Fruit fly (Drosophila melanogaster) whole organism, embryonic: ENCODE data around the gene IntS9.

Experiments used
- Adf1 ChIP-seq: fragments of 200-800 bp; sonication (Bioruptor generic); IDR thresholded peaks from 2 replicates; pipeline ENCODE4 v1.3.6; 2022; ENCODE audit warnings: missing biosample characterization, missing genetic modification characterization
- CG10543 ChIP-seq: fragments of 200-800 bp; sonication (Bioruptor generic); optimal IDR thresholded peaks from 3 replicates; lab custom pipeline; 2017; ENCODE audit warnings: missing biosample characterization, mild to moderate bottlenecking, missing genetic modification characterization, moderate library complexity
- CG12071 ChIP-seq: fragments of 200-800 bp; sonication (Bioruptor generic); optimal IDR thresholded peaks from 3 replicates; lab custom pipeline; 2018; ENCODE audit warnings: missing biosample characterization, mild to moderate bottlenecking, missing genetic modification characterization
- CG12769 ChIP-seq: fragments of 200-800 bp; sonication (Bioruptor generic); optimal IDR thresholded peaks from 2 replicates; lab custom pipeline; 2019; ENCODE audit warnings: missing biosample characterization, mild to moderate bottlenecking, missing genetic modification characterization, moderate library complexity
- CG13287 ChIP-seq: fragments of 200-800 bp; sonication (Bioruptor generic); IDR thresholded peaks from 2 replicates; pipeline ENCODE4 v1.3.6; 2022; ENCODE audit warnings: missing biosample characterization, missing genetic modification characterization; ENCODE audit not compliant: partially characterized antibody
- CG13296 ChIP-seq: fragments of 200-800 bp; sonication (Bioruptor generic); optimal IDR thresholded peaks from 3 replicates; lab custom pipeline; 2018; ENCODE audit warnings: missing biosample characterization, mild to moderate bottlenecking, missing genetic modification characterization
- CG13894 ChIP-seq: fragments of 200-800 bp; sonication (Bioruptor generic); optimal IDR thresholded peaks from 3 replicates; lab custom pipeline; 2018; ENCODE audit warnings: missing biosample characterization, mild to moderate bottlenecking, missing genetic modification characterization, moderate library complexity
- CG14667 ChIP-seq: fragments of 200-800 bp; sonication (Bioruptor generic); IDR thresholded peaks from 2 replicates; pipeline ENCODE4 v1.3.6; 2022; ENCODE audit warnings: missing biosample characterization, missing genetic modification characterization
- CG14710 ChIP-seq: fragments of 200-800 bp; sonication (Bioruptor generic); optimal IDR thresholded peaks from 3 replicates; lab custom pipeline; 2019; ENCODE audit warnings: missing biosample characterization, mild to moderate bottlenecking, missing genetic modification characterization, moderate library complexity
- CG15514 ChIP-seq: fragments of 200-800 bp; sonication (Bioruptor generic); optimal IDR thresholded peaks from 3 replicates; lab custom pipeline; 2017; ENCODE audit warnings: missing biosample characterization, missing genetic modification characterization, mild to moderate bottlenecking, moderate library complexity, missing genetic modification reagents
- CG17359 ChIP-seq: fragments of 200-800 bp; sonication (Bioruptor generic); optimal IDR thresholded peaks from 3 replicates; lab custom pipeline; 2018; ENCODE audit warnings: missing biosample characterization, mild to moderate bottlenecking, missing genetic modification characterization, moderate library complexity
- CG18011 ChIP-seq: fragments of 200-800 bp; sonication (Bioruptor generic); optimal IDR thresholded peaks from 2 replicates; lab custom pipeline; 2017; ENCODE audit warnings: missing biosample characterization, missing genetic modification characterization, mild to moderate bottlenecking, moderate library complexity, missing genotype
- CG2116 ChIP-seq: fragments of 200-800 bp; sonication (Bioruptor generic); optimal IDR thresholded peaks from 3 replicates; lab custom pipeline; 2018; ENCODE audit warnings: missing biosample characterization, mild to moderate bottlenecking, missing genetic modification characterization
- CG3281 ChIP-seq: fragments of 200-800 bp; sonication (Bioruptor generic); optimal IDR thresholded peaks from 3 replicates; lab custom pipeline; 2017; ENCODE audit warnings: missing biosample characterization, mild to moderate bottlenecking, missing genetic modification characterization
- CG34376 ChIP-seq: fragments of 200-800 bp; sonication (Bioruptor generic); optimal IDR thresholded peaks from 2 replicates; lab custom pipeline; 2018; ENCODE audit warnings: missing biosample characterization, mild to moderate bottlenecking, missing genetic modification characterization
- CG6683 ChIP-seq: fragments of 200-800 bp; sonication (Bioruptor generic); optimal IDR thresholded peaks from 2 replicates; lab custom pipeline; 2017; ENCODE audit warnings: missing biosample characterization, mild to moderate bottlenecking, missing genetic modification characterization, missing genetic modification reagents
- CG8290 ChIP-seq, 3 experiments: fragments of 200-800 bp; sonication (Bioruptor generic); optimal IDR thresholded peaks; 2 replicates each; lab custom pipeline; 2016 to 2019; ENCODE audit warnings: missing biosample characterization in 3 of 3, missing genetic modification characterization in 3 of 3, mild to moderate bottlenecking in 2 of 3, moderate library complexity in 1 of 3
- D19B ChIP-seq: fragments of 200-800 bp; sonication (Bioruptor generic); optimal IDR thresholded peaks from 2 replicates; lab custom pipeline; 2017; ENCODE audit warnings: missing biosample characterization, mild to moderate bottlenecking, missing genetic modification characterization
- Dek ChIP-seq: fragments of 200-800 bp; sonication (Bioruptor generic); optimal IDR thresholded peaks from 3 replicates; lab custom pipeline; 2019; ENCODE audit warnings: missing biosample characterization, mild to moderate bottlenecking, missing genetic modification characterization, moderate library complexity
- Drgx ChIP-seq: fragments of 200-800 bp; sonication (Bioruptor generic); IDR thresholded peaks from 2 replicates; pipeline ENCODE4 v1.3.6; 2022; ENCODE audit warnings: missing biosample characterization, missing genetic modification characterization
- Eip74EF ChIP-seq, 2 experiments: fragments of 200-800 bp in 1 of 2; fragments of >200 bp in 1 of 2; sonication (Bioruptor generic) in 1 of 2; optimal IDR thresholded peaks; 2 replicates each; lab custom pipeline; 2017 to 2019; ENCODE audit warnings: missing biosample characterization in 2 of 2, missing genetic modification characterization in 2 of 2, mild to moderate bottlenecking in 1 of 2, moderate library complexity in 1 of 2
- Ets65A ChIP-seq: fragments of 200-800 bp; sonication (Bioruptor generic); peaks from one replicate; lab custom pipeline; 2016; ENCODE audit warnings: missing biosample characterization, missing genetic modification characterization
- Fer2 ChIP-seq: fragments of 200-800 bp; sonication (Bioruptor generic); optimal IDR thresholded peaks from 2 replicates; lab custom pipeline; 2018; ENCODE audit warnings: missing biosample characterization, mild to moderate bottlenecking, missing genetic modification characterization, moderate library complexity
- Gug ChIP-seq: fragments of 200-800 bp; sonication (Bioruptor generic); IDR thresholded peaks from 4 replicates; pipeline ENCODE4 v1.3.6; 2022; ENCODE audit warnings: missing biosample characterization, missing genetic modification characterization
- HLH4C ChIP-seq: fragments of 200-800 bp; sonication (Bioruptor generic); IDR thresholded peaks from 3 replicates; pipeline ENCODE4 v1.3.6; 2022; ENCODE audit warnings: missing biosample characterization, missing genetic modification characterization; ENCODE audit not compliant: partially characterized antibody
- Max ChIP-seq: fragments of 200-800 bp; sonication (Bioruptor generic); optimal IDR thresholded peaks from 2 replicates; lab custom pipeline; 2016; ENCODE audit warnings: missing biosample characterization, mild to moderate bottlenecking, missing genetic modification characterization
- Med ChIP-seq: fragments of 200-800 bp; sonication (Bioruptor generic); peaks from one replicate; lab custom pipeline; 2016; ENCODE audit warnings: missing biosample characterization, missing genetic modification characterization, mild to moderate bottlenecking, inconsistent platforms, moderate library complexity
- NK7.1 ChIP-seq: fragments of 200-800 bp; sonication (Bioruptor generic); optimal IDR thresholded peaks from 3 replicates; lab custom pipeline; 2016; ENCODE audit warnings: missing biosample characterization, missing genetic modification characterization
- PHDP ChIP-seq: fragments of 200-800 bp; sonication (Bioruptor generic); optimal IDR thresholded peaks from 3 replicates; lab custom pipeline; 2018; ENCODE audit warnings: missing biosample characterization, mild to moderate bottlenecking, missing genetic modification characterization, moderate library complexity
- Pdp1 ChIP-seq, 2 experiments: fragments of 200-800 bp; sonication (Bioruptor generic); optimal IDR thresholded peaks; 3 replicates each; lab custom pipeline; 2016; ENCODE audit warnings: missing biosample characterization in 2 of 2, missing genetic modification characterization in 2 of 2, mild to moderate bottlenecking in 1 of 2, moderate library complexity in 1 of 2
- bigmax ChIP-seq: fragments of 200-800 bp; sonication (Bioruptor generic); optimal IDR thresholded peaks from 2 replicates; lab custom pipeline; 2018; ENCODE audit warnings: missing biosample characterization, mild to moderate bottlenecking, missing genetic modification characterization
- ci ChIP-seq: fragments of 200-800 bp; sonication (Bioruptor generic); IDR thresholded peaks from 3 replicates; pipeline ENCODE4 v1.3.6; 2022; ENCODE audit warnings: missing biosample characterization, missing genetic modification characterization
- cwo ChIP-seq: fragments of 200-800 bp; sonication (Bioruptor generic); optimal IDR thresholded peaks from 3 replicates; lab custom pipeline; 2017; ENCODE audit warnings: missing biosample characterization, missing genetic modification characterization, mild to moderate bottlenecking, moderate library complexity, missing genetic modification reagents
- grn ChIP-seq: fragments of 200-800 bp; sonication (Bioruptor generic); optimal IDR thresholded peaks from 3 replicates; lab custom pipeline; 2017; ENCODE audit warnings: missing biosample characterization, missing genetic modification characterization
- insv ChIP-seq, 2 experiments: fragments of 200-800 bp; sonication (Bioruptor generic); optimal IDR thresholded peaks; 3 replicates each; lab custom pipeline; 2016 to 2018; ENCODE audit warnings: missing biosample characterization in 2 of 2, missing genetic modification characterization in 2 of 2
- kah ChIP-seq: fragments of 200-800 bp; sonication (Bioruptor generic); optimal IDR thresholded peaks from 2 replicates; lab custom pipeline; 2018; ENCODE audit warnings: missing biosample characterization, mild to moderate bottlenecking, missing genetic modification characterization
- lola ChIP-seq, 3 experiments: fragments of >200 bp in 2 of 3; fragments of 200-800 bp in 1 of 3; sonication (Bioruptor generic) in 1 of 3; optimal IDR thresholded peaks; 2 replicates each; lab custom pipeline; 2017 to 2019; ENCODE audit warnings: missing biosample characterization in 3 of 3, missing genetic modification characterization in 3 of 3, mild to moderate bottlenecking in 1 of 3, moderate library complexity in 1 of 3
- mirr ChIP-seq: fragments of 200-800 bp; sonication (Bioruptor generic); optimal IDR thresholded peaks from 3 replicates; lab custom pipeline; 2018; ENCODE audit warnings: missing biosample characterization, mild to moderate bottlenecking, missing genetic modification characterization
- pan ChIP-seq, 4 experiments: fragments of >200 bp in 3 of 4; fragments of 200-800 bp in 1 of 4; sonication (Bioruptor generic) in 1 of 4; optimal IDR thresholded peaks in 3 of 4; IDR thresholded peaks in 1 of 4; 2 replicates each; pipeline versions ENCODE4 v1.3.6 to Lab custom; 2017 to 2022; ENCODE audit warnings: missing biosample characterization in 2 of 4, missing genetic modification characterization in 2 of 4, mixed read lengths in 1 of 4
- rib ChIP-seq: fragments of 200-800 bp; sonication (Bioruptor generic); IDR thresholded peaks from 2 replicates; pipeline ENCODE4 v1.3.6; 2022; ENCODE audit warnings: missing biosample characterization, missing genetic modification characterization
- sim ChIP-seq: fragments of 200-800 bp; sonication (Bioruptor generic); IDR thresholded peaks from 2 replicates; pipeline ENCODE4 v1.3.6; 2022; ENCODE audit warnings: missing biosample characterization, missing genetic modification characterization
- sug ChIP-seq: fragments of 200-800 bp; optimal IDR thresholded peaks from 2 replicates; lab custom pipeline; 2019; ENCODE audit warnings: missing biosample characterization, mild to moderate bottlenecking, missing genetic modification characterization, moderate library complexity
- vfl ChIP-seq: fragments of 200-800 bp; sonication (Bioruptor generic); optimal IDR thresholded peaks from 2 replicates; lab custom pipeline; 2016; ENCODE audit warnings: missing biosample characterization, missing genetic modification characterization

Gene IntS9

dm6 chr3L:16151742-16152141, 46.3 kb upstream of the IntS9 start:
- TF ChIP-seq Max (GFP tag; lab: Kevin White, UChicago): no peak
- no peak for TF ChIP-seq CG14710 (tag; lab: Kevin White, UChicago)
- no peak for TF ChIP-seq sim
- peak; percentile 76 for TF ChIP-seq Med (GFP tag; lab: Kevin White, UChicago)
- TF ChIP-seq CG8290 (GFP tag; optimal IDR thresholded peaks at IDR 0.05; lab: Kevin White, UChicago): no peak
- TF ChIP-seq CG8290 (tag; optimal IDR thresholded peaks at IDR 0.05; lab: Kevin White, UChicago): peak in 1 of 2 experiments; percentile 9
- TF ChIP-seq CG12769 (tag; lab: Kevin White, UChicago): peak; percentile 71
- no peak for TF ChIP-seq bigmax (GFP tag; lab: Kevin White, UChicago)
- TF ChIP-seq pan (optimal IDR thresholded peaks at IDR 0.05; lab: Kevin White, UChicago): no peak
- TF ChIP-seq pan (GFP tag; optimal IDR thresholded peaks at IDR 0.05 in 1 of 2, IDR thresholded peaks at IDR 0.05 in 1 of 2): peak in 1 of 2 experiments; percentile 17
- TF ChIP-seq kah (GFP tag; lab: Kevin White, UChicago): no peak
- peak; percentile 15; the same call in 1 of the 2 replicates for TF ChIP-seq Drgx
- peak; percentile 18 for TF ChIP-seq CG13894 (tag; lab: Kevin White, UChicago)
- TF ChIP-seq cwo (GFP tag; lab: Kevin White, UChicago): peak; percentile 20
- no peak for TF ChIP-seq CG14667 (GFP tag; lab: Robert Waterston, UW)
- no peak for TF ChIP-seq CG3281

DNA sequence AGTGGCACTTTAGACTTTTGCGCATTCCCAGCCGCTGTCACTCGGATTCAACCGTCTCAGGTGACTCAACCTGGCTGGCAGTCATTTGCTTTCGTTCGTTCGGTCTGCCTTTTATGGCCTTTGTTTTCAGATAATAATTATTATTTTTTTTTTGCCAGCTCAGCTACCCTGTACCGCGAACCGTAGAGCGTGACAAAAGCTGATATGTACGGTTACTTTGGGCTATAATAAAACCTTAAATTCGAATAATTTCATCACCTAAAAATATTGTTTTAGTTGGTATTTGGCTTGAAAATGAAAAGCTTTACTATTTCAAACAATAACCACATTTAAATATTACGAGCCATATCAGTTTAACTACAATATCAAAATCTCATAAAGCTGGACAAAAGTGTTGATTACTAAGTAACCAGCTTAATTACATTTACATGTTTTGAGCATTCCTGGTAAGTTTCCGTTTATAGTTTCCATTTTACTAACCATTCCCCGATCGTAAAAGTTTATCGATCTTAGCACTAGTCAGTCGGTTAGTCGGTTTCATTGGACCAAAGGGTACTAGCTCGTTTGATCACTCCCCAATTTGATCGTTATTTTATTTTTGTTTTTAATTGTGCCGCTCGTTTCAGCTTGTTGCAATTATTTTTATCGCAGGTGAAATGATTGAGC, 45.6 kb upstream of the IntS9 start:
- TF ChIP-seq Ets65A (GFP tag; lab: Kevin White, UChicago) (peak; percentile 35), D19B (GFP tag; lab: Kevin White, UChicago) (peak; percentile 85), CG18011 (GFP tag; lab: Kevin White, UChicago) (peak; percentile 86), CG17359 (tag; lab: Kevin White, UChicago) (peak; percentile 2), NK7.1 (GFP tag; lab: Kevin White, UChicago) (no peak), CG10543 (GFP tag; lab: Kevin White, UChicago) (no peak)

DNA sequence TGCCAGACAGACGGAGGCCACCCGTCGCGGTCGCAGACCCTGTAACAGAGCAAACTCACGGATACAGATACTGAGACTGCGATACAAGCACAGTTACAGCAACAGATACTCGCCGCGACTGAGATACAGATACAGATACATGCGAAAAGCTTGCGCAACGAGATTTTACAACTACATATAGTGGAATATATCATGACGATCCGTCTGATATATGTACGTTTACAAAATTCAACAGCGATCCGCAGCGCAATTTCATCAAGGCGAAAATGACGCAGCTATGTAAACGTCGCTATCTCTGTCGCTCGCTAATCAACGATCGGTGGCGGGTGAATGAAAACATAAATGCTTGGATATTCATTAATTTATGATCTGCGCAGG, 44.7 kb upstream of the IntS9 start:
- TF ChIP-seq CG34376 (GFP tag; lab: Kevin White, UChicago) (no peak), Eip74EF (GFP tag; optimal IDR thresholded peaks at IDR 0.05; lab: Kevin White, UChicago) (no peak), Pdp1 (GFP tag; optimal IDR thresholded peaks at IDR 0.05; lab: Kevin White, UChicago) (peak in 1 of 2 experiments; percentile 94), rib (GFP tag; lab: Robert Waterston, UW) (peak; percentile 39; the same call in 1 of the 2 replicates), CG12071 (peak; percentile 29), CG15514 (GFP tag; lab: Kevin White, UChicago) (peak; percentile 21), Fer2 (tag; lab: Kevin White, UChicago) (no peak), PHDP (tag; lab: Kevin White, UChicago) (no peak), ci (GFP tag; lab: Robert Waterston, UW) (0 out of 3 replicates have a peak, but pooled peaks have one; percentile 14), Dek (tag; lab: Kevin White, UChicago) (no peak), cwo (GFP tag; lab: Kevin White, UChicago) (no peak), vfl (GFP tag; lab: Kevin White, UChicago) (no peak), CG10543 (GFP tag; lab: Kevin White, UChicago) (peak; percentile 65), mirr (peak; percentile 97), CG13287 (GFP tag; lab: Robert Waterston, UW) (no peak; the same call in 1 of the 2 replicates), lola (GFP tag; optimal IDR thresholded peaks at IDR 0.05; lab: Kevin White, UChicago) (no peak), Gug (GFP tag; lab: Robert Waterston, UW) (no peak), CG13894 (tag; lab: Kevin White, UChicago) (peak; percentile 90), HLH4C (GFP tag; lab: Robert Waterston, UW) (peak; percentile 36; the same call in 1 of the 3 replicates), sug (tag; lab: Kevin White, UChicago) (peak; percentile 27), CG13296 (GFP tag; lab: Kevin White, UChicago) (no peak), insv (GFP tag; optimal IDR thresholded peaks at IDR 0.05; lab: Kevin White, UChicago) (no peak), grn (GFP tag; lab: Kevin White, UChicago) (peak; percentile 46), Adf1 (peak; percentile 54), CG2116 (GFP tag; lab: Kevin White, UChicago) (no peak), CG6683 (GFP tag; lab: Kevin White, UChicago) (no peak)
